Worm (Caenorhabditis elegans): ENCODE measurements around the gene ints-2.

DNA sequence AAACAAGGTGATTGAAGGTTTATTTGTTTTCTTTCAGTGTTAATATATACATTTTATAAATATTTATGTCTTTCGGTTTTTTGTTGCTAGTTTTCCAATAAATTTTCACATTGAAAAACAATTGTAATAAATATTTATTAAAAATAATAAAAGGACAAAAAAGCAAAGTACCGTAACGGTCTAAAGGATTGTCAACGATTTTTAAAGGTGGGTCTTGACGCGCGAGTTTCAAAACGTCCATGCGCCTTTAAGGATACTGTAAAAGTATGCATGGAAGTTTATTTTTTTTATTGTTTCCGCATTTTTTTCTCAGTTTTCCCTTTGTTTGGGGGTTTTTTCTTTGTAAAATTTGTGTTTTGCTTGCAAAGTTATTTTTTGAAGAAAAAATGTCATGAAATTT lies 7.4 kb downstream of the ints-2 start:
- TF ChIP-seq mdl-1 (tag; optimal IDR thresholded peaks at IDR 0.05) (no peak), ZK546.5 (tag; optimal IDR thresholded peaks at IDR 0.05) (no peak), aly-2 (tag; optimal IDR thresholded peaks at IDR 0.05) (no peak), nhr-237 (tag; optimal IDR thresholded peaks at IDR 0.05) (no peak), pqm-1 (tag; optimal IDR thresholded peaks at IDR 0.05) (no peak), nhr-28 (tag; optimal IDR thresholded peaks at IDR 0.05) (no peak), nhr-25 (tag; optimal IDR thresholded peaks at IDR 0.05) (no peak), ceh-82 (tag; optimal IDR thresholded peaks at IDR 0.05) (no peak), egl-5 (tag; optimal IDR thresholded peaks at IDR 0.05) (no peak), ama-1 (optimal IDR thresholded peaks at IDR 0.05) (no peak), nhr-11 (tag; optimal IDR thresholded peaks at IDR 0.05) (no peak)
